Worm (Caenorhabditis elegans): ENCODE measurements around the gene R04D3.2.
A peak's percentile ranks its signal among the peaks of the same experiment; 100 is the strongest.

Gene R04D3.2

ce11 chrX:13307852-13308251 lies 21.4 kb upstream of the R04D3.2 start (continued):
- peak; percentile 41 for TF ChIP-seq mes-2 (tag; optimal IDR thresholded peaks at IDR 0.05; ENCODE audit: poor library complexity, severe bottlenecking)
- no peak for TF ChIP-seq hif-1 (tag; optimal IDR thresholded peaks at IDR 0.05)
- TF ChIP-seq dmd-6 (GFP tag; IDR thresholded peaks at IDR 0.05) = no peak
- TF ChIP-seq Y48G9A.11 (GFP tag; IDR thresholded peaks at IDR 0.05) = 0 out of 2 replicates have a peak, but pooled peaks have one; percentile 8
- TF ChIP-seq pqm-1 (tag; optimal IDR thresholded peaks at IDR 0.05) = no peak
- peak; percentile 62; the same call in 1 of the 2 replicates for TF ChIP-seq pha-4 (GFP tag; IDR thresholded peaks at IDR 0.05)
- no peak for TF ChIP-seq pha-4 (tag; optimal IDR thresholded peaks at IDR 0.05)
- TF ChIP-seq ztf-7 (tag; optimal IDR thresholded peaks at IDR 0.05) = no peak
- TF ChIP-seq lin-39 (tag; optimal IDR thresholded peaks at IDR 0.05) = no peak
- no peak for TF ChIP-seq snpc-4 (tag; optimal IDR thresholded peaks at IDR 0.05)
- TF ChIP-seq fkh-10 (GFP tag; optimal IDR thresholded peaks at IDR 0.05) = no peak
- TF ChIP-seq lin-1 (GFP tag; IDR thresholded peaks at IDR 0.05) = no peak
- no peak for TF ChIP-seq rbr-2 (tag; optimal IDR thresholded peaks at IDR 0.05)
- no peak for TF ChIP-seq ceh-28 (tag; optimal IDR thresholded peaks at IDR 0.05)
- TF ChIP-seq unc-62 (GFP tag; optimal IDR thresholded peaks at IDR 0.05 in 1 of 2) = no peak
- no peak for TF ChIP-seq unc-62 (tag; optimal IDR thresholded peaks at IDR 0.05)
- no peak for TF ChIP-seq F37D6.2 (tag; optimal IDR thresholded peaks at IDR 0.05)

DNA sequence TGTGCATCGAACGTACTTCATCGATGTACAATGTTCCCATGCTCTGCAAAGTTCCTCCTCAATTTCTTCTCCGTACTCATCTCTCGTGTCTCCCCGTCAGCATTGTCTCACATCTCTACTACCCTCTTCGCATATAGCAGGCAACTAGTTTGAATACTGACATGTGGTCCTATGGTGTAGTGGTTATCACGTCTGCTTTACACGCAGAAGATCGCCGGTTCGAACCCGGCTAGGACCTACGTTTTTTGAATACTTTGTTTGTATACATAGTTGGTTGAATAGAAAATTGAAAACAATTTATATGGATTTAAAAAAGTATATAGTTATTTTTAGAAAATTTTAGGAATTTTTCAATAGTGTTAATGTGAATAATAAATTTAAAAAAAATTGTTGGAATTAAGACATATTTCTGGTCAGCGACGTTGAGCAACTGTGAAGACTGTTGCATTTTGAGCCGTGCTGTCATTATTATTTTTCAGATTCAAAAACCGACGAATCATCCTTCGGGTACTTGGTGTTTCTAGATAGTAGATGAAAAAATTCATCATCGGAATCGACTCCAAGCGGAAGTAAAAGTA lies 20.5 kb upstream of the R04D3.2 start:
- TF ChIP-seq php-3 (GFP tag; IDR thresholded peaks at IDR 0.05) (peak; percentile 87), nhr-10 (tag; optimal IDR thresholded peaks at IDR 0.05) (no peak), fos-1 (tag; optimal IDR thresholded peaks at IDR 0.05) (no peak), dmd-9 (GFP tag; IDR thresholded peaks at IDR 0.05) (peak; percentile 72; the same call in 1 of the 2 replicates), daf-19 (GFP tag; conservative IDR thresholded peaks at IDR 0.05) (peak; percentile 97), lin-13 (GFP tag; optimal IDR thresholded peaks at IDR 0.05) (peak; percentile 56), nhr-11 (tag; optimal IDR thresholded peaks at IDR 0.05) (peak; percentile 60), ctbp-1 (GFP tag; IDR thresholded peaks at IDR 0.05) (peak; percentile 93), unc-130 (GFP tag; optimal IDR thresholded peaks at IDR 0.05) (peak; percentile 81), gei-8 (GFP tag; optimal IDR thresholded peaks at IDR 0.05) (peak; percentile 74), lin-1 (GFP tag; IDR thresholded peaks at IDR 0.05) (peak; percentile 89), lir-3 (tag; optimal IDR thresholded peaks at IDR 0.05) (peak; percentile 89), ama-1 (optimal IDR thresholded peaks at IDR 0.05) (no peak), aly-2 (tag; optimal IDR thresholded peaks at IDR 0.05) (no peak), ceh-44 (GFP tag; IDR thresholded peaks at IDR 0.05) (peak; percentile 87), snpc-4 (tag; optimal IDR thresholded peaks at IDR 0.05) (no peak), lin-29 (GFP tag; IDR thresholded peaks at IDR 0.05) (peak; percentile 83), zip-11 (GFP tag; IDR thresholded peaks at IDR 0.05) (peak; percentile 65; the same call in 1 of the 2 replicates), madf-9 (GFP tag; conservative IDR thresholded peaks at IDR 0.05) (peak; percentile 92), mep-1 (tag; optimal IDR thresholded peaks at IDR 0.05) (no peak), ceh-20 (GFP tag; IDR thresholded peaks at IDR 0.05) (peak; percentile 85), lin-15B (tag; optimal IDR thresholded peaks at IDR 0.05) (no peak), Y105C5A.15 (GFP tag; IDR thresholded peaks at IDR 0.05) (peak; percentile 88; the same call in 1 of the 2 replicates), daf-8 (GFP tag; IDR thresholded peaks at IDR 0.05) (peak; percentile 82; the same call in 1 of the 2 replicates), Y5F2A.4 (GFP tag; optimal IDR thresholded peaks at IDR 0.05) (peak; percentile 81), ceh-82 (tag; optimal IDR thresholded peaks at IDR 0.05) (no peak), egl-27 (tag; optimal IDR thresholded peaks at IDR 0.05) (no peak), unc-39 (tag; optimal IDR thresholded peaks at IDR 0.05) (no peak), saeg-2 (GFP tag; IDR thresholded peaks at IDR 0.05) (peak; percentile 72), tra-1 (GFP tag; IDR thresholded peaks at IDR 0.05) (peak; percentile 96), nhr-42 (GFP tag; IDR thresholded peaks at IDR 0.05) (peak; percentile 77), ZK337.2 (GFP tag; IDR thresholded peaks at IDR 0.05) (peak; percentile 87), ztf-7 (tag; optimal IDR thresholded peaks at IDR 0.05) (peak; percentile 88), hlh-30 (tag; optimal IDR thresholded peaks at IDR 0.05; ENCODE audit: insufficient read depth) (peak; percentile 83), mxl-3 (GFP tag; optimal IDR thresholded peaks at IDR 0.05) (peak; percentile 72), egl-43 (GFP tag; IDR thresholded peaks at IDR 0.05) (no peak), nhr-76 (tag; optimal IDR thresholded peaks at IDR 0.05) (no peak)
